Fruit fly (Drosophila melanogaster) whole organism, embryonic: ENCODE results near the gene MED14.

Source experiments
- C15 ChIP-seq: fragments of 200-800 bp; sonication (Bioruptor generic); IDR thresholded peaks from 3 replicates; pipeline ENCODE4 v1.3.6; 2022; ENCODE audit warnings: missing biosample characterization, missing genetic modification characterization
- CG1024 ChIP-seq: fragments of 200-800 bp; sonication (Bioruptor generic); IDR thresholded peaks from 2 replicates; pipeline ENCODE4 v1.3.6; 2022; ENCODE audit warnings: missing biosample characterization, missing genetic modification characterization
- CG11456 ChIP-seq: fragments of 200-800 bp; sonication (Bioruptor generic); IDR thresholded peaks from 3 replicates; pipeline ENCODE4 v1.3.6; 2022; ENCODE audit warnings: missing biosample characterization, missing genetic modification characterization
- CG11695 ChIP-seq: fragments of 200-800 bp; sonication (Bioruptor generic); IDR thresholded peaks from 3 replicates; pipeline ENCODE4 v1.3.6; 2022; ENCODE audit warnings: missing biosample characterization, missing genetic modification characterization
- CG12769 ChIP-seq: fragments of 200-800 bp; sonication (Bioruptor generic); optimal IDR thresholded peaks from 2 replicates; lab custom pipeline; 2019; ENCODE audit warnings: missing biosample characterization, mild to moderate bottlenecking, missing genetic modification characterization, moderate library complexity
- CG13296 ChIP-seq: fragments of 200-800 bp; sonication (Bioruptor generic); optimal IDR thresholded peaks from 3 replicates; lab custom pipeline; 2018; ENCODE audit warnings: missing biosample characterization, mild to moderate bottlenecking, missing genetic modification characterization
- CG17328 ChIP-seq: fragments of 200-800 bp; sonication (Bioruptor generic); IDR thresholded peaks from 2 replicates; pipeline ENCODE4 v1.3.6; 2022; ENCODE audit warnings: missing biosample characterization, missing genetic modification characterization
- CG17612 ChIP-seq: fragments of 200-800 bp; sonication (Bioruptor generic); IDR thresholded peaks from 2 replicates; pipeline ENCODE4 v1.3.6; 2022; ENCODE audit warnings: missing biosample characterization, missing genetic modification characterization
- CG2678 ChIP-seq: fragments of 200-800 bp; sonication (Bioruptor generic); optimal IDR thresholded peaks from 3 replicates; lab custom pipeline; 2019; ENCODE audit warnings: missing biosample characterization, mild to moderate bottlenecking, missing genetic modification characterization, moderate library complexity
- CG30431 ChIP-seq: fragments of 200-800 bp; sonication (Bioruptor generic); optimal IDR thresholded peaks from 2 replicates; lab custom pipeline; 2017; ENCODE audit warnings: missing biosample characterization, missing genetic modification characterization
- CG6175 ChIP-seq: fragments of 200-800 bp; sonication (Bioruptor generic); IDR thresholded peaks from 3 replicates; pipeline ENCODE4 v1.3.6; 2022; ENCODE audit warnings: missing biosample characterization, missing genetic modification characterization
- CG7357 ChIP-seq: fragments of 200-800 bp; sonication (Bioruptor generic); IDR thresholded peaks from 3 replicates; pipeline ENCODE4 v1.3.6; 2022; ENCODE audit warnings: missing biosample characterization, missing genetic modification characterization
- CrebB ChIP-seq: fragments of 200-800 bp; sonication (Bioruptor generic); optimal IDR thresholded peaks from 3 replicates; lab custom pipeline; 2018; ENCODE audit warnings: missing biosample characterization, mild to moderate bottlenecking, missing genetic modification characterization
- Deaf1 ChIP-seq: fragments of 200-800 bp; optimal IDR thresholded peaks from 3 replicates; lab custom pipeline; 2019; ENCODE audit warnings: missing biosample characterization, mild to moderate bottlenecking, missing genetic modification characterization, moderate library complexity
- Drgx ChIP-seq: fragments of 200-800 bp; sonication (Bioruptor generic); IDR thresholded peaks from 2 replicates; pipeline ENCODE4 v1.3.6; 2022; ENCODE audit warnings: missing biosample characterization, missing genetic modification characterization
- Hr51 ChIP-seq, 2 experiments: fragments of 200-800 bp; sonication (Bioruptor generic); optimal IDR thresholded peaks; 2 replicates in 1 of 2; 3 replicates in 1 of 2; lab custom pipeline; 2016 to 2018; ENCODE audit warnings: missing biosample characterization in 2 of 2, missing genetic modification characterization in 2 of 2, mild to moderate bottlenecking in 1 of 2, moderate library complexity in 1 of 2
- Max ChIP-seq: fragments of 200-800 bp; sonication (Bioruptor generic); optimal IDR thresholded peaks from 2 replicates; lab custom pipeline; 2016; ENCODE audit warnings: missing biosample characterization, mild to moderate bottlenecking, missing genetic modification characterization
- Med ChIP-seq: fragments of 200-800 bp; sonication (Bioruptor generic); peaks from one replicate; lab custom pipeline; 2016; ENCODE audit warnings: missing biosample characterization, missing genetic modification characterization, mild to moderate bottlenecking, inconsistent platforms, moderate library complexity
- NFAT ChIP-seq: fragments of 200-800 bp; sonication (Bioruptor generic); IDR thresholded peaks from 2 replicates; pipeline ENCODE4 v1.3.6; 2022; ENCODE audit warnings: missing biosample characterization, missing genetic modification characterization
- Stat92E ChIP-seq, 3 experiments: fragments of >200 bp in 2 of 3; fragments of 200-800 bp in 1 of 3; sonication (Bioruptor generic) in 1 of 3; optimal IDR thresholded peaks; 2 replicates each; lab custom pipeline; 2017 to 2019; ENCODE audit warnings: missing biosample characterization in 3 of 3, missing genetic modification characterization in 3 of 3, mild to moderate bottlenecking in 1 of 3, moderate library complexity in 1 of 3
- Taf1 ChIP-seq: fragments of 200-800 bp; sonication (Bioruptor generic); IDR thresholded peaks from 2 replicates; pipeline ENCODE4 v1.3.6; 2022; ENCODE audit warnings: missing biosample characterization, missing genetic modification characterization
- bsh ChIP-seq, 2 experiments: fragments of 200-800 bp; sonication (Bioruptor generic); optimal IDR thresholded peaks; 2 replicates each; lab custom pipeline; 2017 to 2018; ENCODE audit warnings: mild to moderate bottlenecking in 2 of 2, missing biosample characterization in 2 of 2, missing genetic modification characterization in 2 of 2, moderate library complexity in 1 of 2
- corto ChIP-seq: fragments of 200-800 bp; sonication (Bioruptor generic); optimal IDR thresholded peaks from 2 replicates; lab custom pipeline; 2016; ENCODE audit warnings: missing biosample characterization, mild to moderate bottlenecking, missing genetic modification characterization, moderate library complexity
- crol ChIP-seq: fragments of 200-800 bp; sonication (Bioruptor generic); IDR thresholded peaks from 2 replicates; pipeline ENCODE4 v1.3.6; 2022; ENCODE audit warnings: missing biosample characterization, missing genetic modification characterization
- da ChIP-seq: fragments of 200-800 bp; sonication (Bioruptor generic); optimal IDR thresholded peaks from 2 replicates; lab custom pipeline; 2016; ENCODE audit warnings: missing biosample characterization, missing genetic modification characterization
- dmrt11E ChIP-seq: fragments of 200-800 bp; sonication (Bioruptor generic); optimal IDR thresholded peaks from 3 replicates; lab custom pipeline; 2018; ENCODE audit warnings: missing biosample characterization, mild to moderate bottlenecking, missing genetic modification characterization, moderate library complexity
- hbn ChIP-seq: fragments of 200-800 bp; sonication (Bioruptor generic); IDR thresholded peaks from 2 replicates; pipeline ENCODE4 v1.3.6; 2022; ENCODE audit warnings: missing biosample characterization, missing genetic modification characterization; ENCODE audit not compliant: partially characterized antibody
- jigr1 ChIP-seq: fragments of 200-800 bp; sonication (Bioruptor generic); IDR thresholded peaks from 3 replicates; pipeline ENCODE4 v1.3.6; 2022; ENCODE audit warnings: missing biosample characterization, missing genetic modification characterization
- lbe ChIP-seq: fragments of 200-800 bp; sonication (Bioruptor generic); optimal IDR thresholded peaks from 2 replicates; lab custom pipeline; 2016; ENCODE audit warnings: missing biosample characterization, mild to moderate bottlenecking, missing genetic modification characterization
- nerfin-2 ChIP-seq: fragments of 200-800 bp; sonication (Bioruptor generic); IDR thresholded peaks from 2 replicates; pipeline ENCODE4 v1.3.6; 2022; ENCODE audit warnings: missing biosample characterization, missing genetic modification characterization; ENCODE audit not compliant: partially characterized antibody
- sc ChIP-seq, 3 experiments: fragments of >200 bp in 2 of 3; fragments of 200-800 bp in 1 of 3; sonication (Bioruptor generic) in 1 of 3; optimal IDR thresholded peaks; 2 replicates in 2 of 3; 3 replicates in 1 of 3; lab custom pipeline; 2017; ENCODE audit warnings: mild to moderate bottlenecking in 1 of 3, missing biosample characterization in 1 of 3, missing genetic modification characterization in 1 of 3, missing genetic modification reagents in 1 of 3
- sd ChIP-seq: fragments of 200-800 bp; sonication (Bioruptor generic); optimal IDR thresholded peaks from 3 replicates; lab custom pipeline; 2018; ENCODE audit warnings: missing biosample characterization, mild to moderate bottlenecking, missing genetic modification characterization, moderate library complexity
- sens ChIP-seq: fragments of 200-800 bp; sonication (Bioruptor generic); peaks from one replicate; lab custom pipeline; 2016; ENCODE audit warnings: missing biosample characterization, missing genetic modification characterization
- so ChIP-seq: fragments of 200-800 bp; sonication (Bioruptor generic); IDR thresholded peaks from 3 replicates; pipeline ENCODE4 v1.3.6; 2022; ENCODE audit warnings: missing biosample characterization, missing genetic modification characterization
- sr ChIP-seq: fragments of 200-800 bp; sonication (Bioruptor generic); IDR thresholded peaks from 3 replicates; pipeline ENCODE4 v1.3.6; 2022; ENCODE audit warnings: missing biosample characterization, missing genetic modification characterization
- tll ChIP-seq, 2 experiments: fragments of 200-800 bp in 1 of 2; fragments of >200 bp in 1 of 2; sonication (Bioruptor generic) in 1 of 2; optimal IDR thresholded peaks; 2 replicates each; lab custom pipeline; 2017 to 2019; ENCODE audit warnings: missing biosample characterization in 2 of 2, missing genetic modification characterization in 2 of 2, mild to moderate bottlenecking in 1 of 2, moderate library complexity in 1 of 2

The MED14 gene

dm6 chr3L:608362-608761, 15.3 kb downstream of the MED14 start:
- TF ChIP-seq bsh (GFP tag; optimal IDR thresholded peaks at IDR 0.05; lab: Kevin White, UChicago) (peak in 1 of 2 experiments; percentile 73), Max (GFP tag; lab: Kevin White, UChicago) (no peak), lbe (GFP tag; lab: Kevin White, UChicago) (peak; percentile 24), Med (GFP tag; lab: Kevin White, UChicago) (peak; percentile 12), corto (GFP tag; lab: Kevin White, UChicago) (peak; percentile 57), Drgx (peak; percentile 67; the same call in 1 of the 2 replicates), CG13296 (GFP tag; lab: Kevin White, UChicago) (no peak)

dm6 chr3L:609163-609562, 16.1 kb downstream of the MED14 start:
- TF ChIP-seq so (no peak), Hr51 (GFP tag; optimal IDR thresholded peaks at IDR 0.05; lab: Kevin White, UChicago) (no peak), Med (GFP tag; lab: Kevin White, UChicago) (peak; percentile 23), CG30431 (GFP tag; lab: Kevin White, UChicago) (no peak), crol (GFP tag; lab: Robert Waterston, UW) (0 out of 2 replicates have a peak, but pooled peaks have one; percentile 30), sd (tag; lab: Kevin White, UChicago) (peak; percentile 30), CG2678 (tag; lab: Kevin White, UChicago) (no peak), Deaf1 (tag; lab: Kevin White, UChicago) (no peak), da (no peak), CG6175 (GFP tag; lab: Robert Waterston, UW) (no peak), Stat92E (GFP tag; optimal IDR thresholded peaks at IDR 0.05; lab: Kevin White, UChicago) (peak in 1 of 3 experiments; percentile 76), bsh (GFP tag; optimal IDR thresholded peaks at IDR 0.05; lab: Kevin White, UChicago) (peak in 1 of 2 experiments; percentile 30), CrebB (no peak), CG11695 (no peak), nerfin-2 (GFP tag; lab: Robert Waterston, UW) (no peak), hbn (GFP tag; lab: Robert Waterston, UW) (no peak), lbe (GFP tag; lab: Kevin White, UChicago) (no peak), C15 (GFP tag; lab: Robert Waterston, UW) (no peak), Taf1 (no peak), tll (GFP tag; optimal IDR thresholded peaks at IDR 0.05; lab: Kevin White, UChicago) (no peak)
- TF ChIP-seq, all 482 proteins: peak for 5

dm6 chr3L:610765-611164, 17.7 kb downstream of the MED14 start:
- TF ChIP-seq sd (tag; lab: Kevin White, UChicago) (peak; percentile 80), sc (optimal IDR thresholded peaks at IDR 0.05; lab: Kevin White, UChicago) (no peak), sc (GFP tag; optimal IDR thresholded peaks at IDR 0.05; lab: Kevin White, UChicago) (no peak), NFAT (0 out of 2 replicates have a peak, but pooled peaks have one; percentile 8), sens (GFP tag; lab: Kevin White, UChicago) (peak; percentile 45), jigr1 (GFP tag; lab: Robert Waterston, UW) (no peak), CG17612 (GFP tag; lab: Robert Waterston, UW) (0 out of 2 replicates have a peak, but pooled peaks have one; percentile 16), CG11456 (GFP tag; lab: Robert Waterston, UW) (0 out of 3 replicates have a peak, but pooled peaks have one; percentile 15), CG17328 (GFP tag; lab: Robert Waterston, UW) (0 out of 2 replicates have a peak, but pooled peaks have one; percentile 4), sr (GFP tag; lab: Robert Waterston, UW) (peak; percentile 91), dmrt11E (tag; lab: Kevin White, UChicago) (no peak), CG12769 (tag; lab: Kevin White, UChicago) (peak; percentile 49), CG1024 (GFP tag; lab: Robert Waterston, UW) (0 out of 2 replicates have a peak, but pooled peaks have one; percentile 6), CG7357 (GFP tag; lab: Robert Waterston, UW) (no peak), crol (GFP tag; lab: Robert Waterston, UW) (peak; percentile 75)
